Worm (Caenorhabditis elegans): ENCODE results near the gene Y22D7AL.9.

Gene Y22D7AL.9

ce11 chrIII:1612974-1613568 is 762 bp downstream of the Y22D7AL.9 start:
- no peak for TF ChIP-seq F13C5.2 (tag; optimal IDR thresholded peaks at IDR 0.05)
- 0 out of 2 replicates have a peak, but pooled peaks have one; percentile 51 for TF ChIP-seq pes-1 (GFP tag; IDR thresholded peaks at IDR 0.05)

- TF ChIP-seq ceh-36 (tag; optimal IDR thresholded peaks at IDR 0.05) (no peak), pes-1 (GFP tag; IDR thresholded peaks at IDR 0.05) (no peak), F13C5.2 (tag; optimal IDR thresholded peaks at IDR 0.05) (no peak), flt-1 (GFP tag; IDR thresholded peaks at IDR 0.05) (no peak), B0310.2 (tag; optimal IDR thresholded peaks at IDR 0.05) (no peak), scrt-1 (GFP tag; IDR thresholded peaks at IDR 0.05) (no peak), ceh-13 (GFP tag; optimal IDR thresholded peaks at IDR 0.05) (no peak), hnd-1 (tag; optimal IDR thresholded peaks at IDR 0.05) (no peak), hmbx-1 (tag; optimal IDR thresholded peaks at IDR 0.05) (no peak), hmg-4 (GFP tag; optimal IDR thresholded peaks at IDR 0.05) (no peak), ets-7 (tag; optimal IDR thresholded peaks at IDR 0.05) (no peak), aly-1 (tag; optimal IDR thresholded peaks at IDR 0.05) (no peak), tra-4 (tag; optimal IDR thresholded peaks at IDR 0.05) (no peak), sea-1 (GFP tag; conservative IDR thresholded peaks at IDR 0.05) (no peak), tbx-37 (GFP tag; conservative IDR thresholded peaks at IDR 0.05) (no peak), tbx-11 (GFP tag; IDR thresholded peaks at IDR 0.05) (no peak), ama-1 (optimal IDR thresholded peaks at IDR 0.05) (no peak)
Measured at ce11 chrIII:1610938-1611337, 2.9 kb downstream of the Y22D7AL.9 start.

- TF ChIP-seq tbx-37 (GFP tag; conservative IDR thresholded peaks at IDR 0.05) = no peak
- no peak for TF ChIP-seq scrt-1 (GFP tag; IDR thresholded peaks at IDR 0.05)
- no peak for TF ChIP-seq tbx-11 (GFP tag; IDR thresholded peaks at IDR 0.05)
- TF ChIP-seq hmbx-1 (tag; optimal IDR thresholded peaks at IDR 0.05) = no peak
- TF ChIP-seq pes-1 (GFP tag; IDR thresholded peaks at IDR 0.05) = no peak
- TF ChIP-seq flt-1 (GFP tag; IDR thresholded peaks at IDR 0.05) = no peak
- TF ChIP-seq aly-1 (tag; optimal IDR thresholded peaks at IDR 0.05) = no peak
- TF ChIP-seq hmg-4 (GFP tag; optimal IDR thresholded peaks at IDR 0.05) = no peak
- no peak for TF ChIP-seq ceh-36 (tag; optimal IDR thresholded peaks at IDR 0.05)
- no peak for TF ChIP-seq ceh-13 (GFP tag; optimal IDR thresholded peaks at IDR 0.05)
- no peak for TF ChIP-seq ets-7 (tag; optimal IDR thresholded peaks at IDR 0.05)
- no peak for TF ChIP-seq hnd-1 (tag; optimal IDR thresholded peaks at IDR 0.05)
- no peak for TF ChIP-seq ama-1 (optimal IDR thresholded peaks at IDR 0.05)
- TF ChIP-seq B0310.2 (tag; optimal IDR thresholded peaks at IDR 0.05) = no peak
- no peak for TF ChIP-seq tra-4 (tag; optimal IDR thresholded peaks at IDR 0.05)
Measured at ce11 chrIII:1607659-1608058, 6.2 kb downstream of the Y22D7AL.9 start.

- peak; percentile 87 for TF ChIP-seq B0310.2 (tag; optimal IDR thresholded peaks at IDR 0.05)
- peak; percentile 77 for TF ChIP-seq tbx-37 (GFP tag; conservative IDR thresholded peaks at IDR 0.05)
- peak; percentile 72 for TF ChIP-seq ceh-13 (GFP tag; optimal IDR thresholded peaks at IDR 0.05)
- peak; percentile 75 for TF ChIP-seq aly-1 (tag; optimal IDR thresholded peaks at IDR 0.05)
- TF ChIP-seq scrt-1 (GFP tag; IDR thresholded peaks at IDR 0.05) = peak; percentile 93
- peak; percentile 64 for TF ChIP-seq hmbx-1 (tag; optimal IDR thresholded peaks at IDR 0.05)
- TF ChIP-seq ets-7 (tag; optimal IDR thresholded peaks at IDR 0.05) = peak; percentile 66
- peak; percentile 92 for TF ChIP-seq pes-1 (GFP tag; IDR thresholded peaks at IDR 0.05)
- TF ChIP-seq ama-1 (optimal IDR thresholded peaks at IDR 0.05) = no peak
- peak; percentile 78 for TF ChIP-seq tbx-11 (GFP tag; IDR thresholded peaks at IDR 0.05)
- peak; percentile 72 for TF ChIP-seq tra-4 (tag; optimal IDR thresholded peaks at IDR 0.05)
- TF ChIP-seq ceh-36 (tag; optimal IDR thresholded peaks at IDR 0.05) = peak; percentile 82
- TF ChIP-seq sea-1 (GFP tag; conservative IDR thresholded peaks at IDR 0.05) = peak; percentile 89
- peak; percentile 69 for TF ChIP-seq hnd-1 (tag; optimal IDR thresholded peaks at IDR 0.05)
- peak; percentile 75 for TF ChIP-seq F13C5.2 (tag; optimal IDR thresholded peaks at IDR 0.05)
- TF ChIP-seq hmg-4 (GFP tag; optimal IDR thresholded peaks at IDR 0.05) = peak; percentile 96
- TF ChIP-seq flt-1 (GFP tag; IDR thresholded peaks at IDR 0.05) = peak; percentile 88
Measured at ce11 chrIII:1604514-1604976, 9.3 kb downstream of the Y22D7AL.9 start, which contains the start of gene Y22D7AL.6. TSS of gene Y22D7AL.6 (plus strand) at chrIII:1604926.

- TF ChIP-seq pes-1 (GFP tag; IDR thresholded peaks at IDR 0.05) = 0 out of 2 replicates have a peak, but pooled peaks have one; percentile 32
- TF ChIP-seq sea-1 (GFP tag; conservative IDR thresholded peaks at IDR 0.05) = 0 out of 2 replicates have a peak, but pooled peaks have one; percentile 16
- TF ChIP-seq ama-1 (optimal IDR thresholded peaks at IDR 0.05) = no peak
- TF ChIP-seq aly-1 (tag; optimal IDR thresholded peaks at IDR 0.05) = no peak
- TF ChIP-seq hmbx-1 (tag; optimal IDR thresholded peaks at IDR 0.05) = no peak
- TF ChIP-seq scrt-1 (GFP tag; IDR thresholded peaks at IDR 0.05) = no peak
Measured at ce11 chrIII:1603776-1604175, 10.1 kb downstream of the Y22D7AL.9 start.

- TF ChIP-seq pes-1 (GFP tag; IDR thresholded peaks at IDR 0.05) = no peak
- no peak for TF ChIP-seq hmbx-1 (tag; optimal IDR thresholded peaks at IDR 0.05)
- no peak for TF ChIP-seq scrt-1 (GFP tag; IDR thresholded peaks at IDR 0.05)
- TF ChIP-seq ama-1 (optimal IDR thresholded peaks at IDR 0.05) = no peak
- no peak for TF ChIP-seq aly-1 (tag; optimal IDR thresholded peaks at IDR 0.05)
- no peak for TF ChIP-seq ceh-13 (GFP tag; optimal IDR thresholded peaks at IDR 0.05)
- TF ChIP-seq ceh-36 (tag; optimal IDR thresholded peaks at IDR 0.05) = no peak
- no peak for TF ChIP-seq ets-7 (tag; optimal IDR thresholded peaks at IDR 0.05)
Measured at ce11 chrIII:1602682-1603081, 11.2 kb downstream of the Y22D7AL.9 start.

ce11 chrIII:1601464-1602169 is 12.2 kb downstream of the Y22D7AL.9 start:
- TF ChIP-seq ama-1 (optimal IDR thresholded peaks at IDR 0.05) (no peak), tbx-11 (GFP tag; IDR thresholded peaks at IDR 0.05) (peak; percentile 81), ets-7 (tag; optimal IDR thresholded peaks at IDR 0.05) (no peak), hmg-4 (GFP tag; optimal IDR thresholded peaks at IDR 0.05) (peak; percentile 57), tbx-37 (GFP tag; conservative IDR thresholded peaks at IDR 0.05) (peak; percentile 75), pes-1 (GFP tag; IDR thresholded peaks at IDR 0.05) (peak; percentile 82), sea-1 (GFP tag; conservative IDR thresholded peaks at IDR 0.05) (peak; percentile 85), aly-1 (tag; optimal IDR thresholded peaks at IDR 0.05) (peak; percentile 44), ceh-36 (tag; optimal IDR thresholded peaks at IDR 0.05) (peak; percentile 78), hmbx-1 (tag; optimal IDR thresholded peaks at IDR 0.05) (no peak), scrt-1 (GFP tag; IDR thresholded peaks at IDR 0.05) (peak; percentile 71), tra-4 (tag; optimal IDR thresholded peaks at IDR 0.05) (no peak), F13C5.2 (tag; optimal IDR thresholded peaks at IDR 0.05) (peak; percentile 31), ceh-13 (GFP tag; optimal IDR thresholded peaks at IDR 0.05) (no peak), B0310.2 (tag; optimal IDR thresholded peaks at IDR 0.05) (peak; percentile 51), hnd-1 (tag; optimal IDR thresholded peaks at IDR 0.05) (peak; percentile 49), flt-1 (GFP tag; IDR thresholded peaks at IDR 0.05) (peak; percentile 72)

Measured in whole organism, early embryonic.